Worm (Caenorhabditis elegans) whole organism, midembryonic: ENCODE data around the gene hst-3.1.

ENCODE experiments used
- flt-1 ChIP-seq: fragments of 200-800 bp; sonication (Bioruptor generic); IDR thresholded peaks from 2 replicates; pipeline ENCODE4 v1.3.6; 2022; ENCODE audit warnings: missing genetic modification characterization, missing compliant biosample characterization
- tab-1 ChIP-seq: fragments of 200-800 bp; sonication (Bioruptor generic); IDR thresholded peaks from 2 replicates; pipeline ENCODE4 v1.3.6; 2022; ENCODE audit warnings: missing genetic modification characterization, missing compliant biosample characterization

- TF ChIP-seq tab-1 (GFP tag; lab: Robert Waterston, UW) (no peak), flt-1 (GFP tag; lab: Robert Waterston, UW) (no peak)
Observed at ce11 chrII:6142539-6142938, 26.5 kb downstream of the hst-3.1 start.
